Fruit fly (Drosophila melanogaster) whole organism, embryonic: ENCODE measurements around the gene CG4951.

Source experiments
- Ada2b ChIP-seq: fragments of 200-800 bp; sonication (Bioruptor generic); IDR thresholded peaks from 2 replicates; pipeline ENCODE4 v1.3.6; 2022; ENCODE audit warnings: missing biosample characterization, missing genetic modification characterization
- Adf1 ChIP-seq: fragments of 200-800 bp; sonication (Bioruptor generic); IDR thresholded peaks from 2 replicates; pipeline ENCODE4 v1.3.6; 2022; ENCODE audit warnings: missing biosample characterization, missing genetic modification characterization
- Bgb ChIP-seq: fragments of 200-800 bp; sonication (Bioruptor generic); IDR thresholded peaks from 2 replicates; pipeline ENCODE4 v1.3.6; 2022; ENCODE audit warnings: missing biosample characterization, missing genetic modification characterization; ENCODE audit not compliant: partially characterized antibody
- CG10366 ChIP-seq: fragments of 200-800 bp; sonication (Bioruptor generic); IDR thresholded peaks from 2 replicates; pipeline ENCODE4 v1.3.6; 2022; ENCODE audit warnings: missing biosample characterization, missing genetic modification characterization
- CG11085 ChIP-seq: fragments of 200-800 bp; sonication (Bioruptor generic); IDR thresholded peaks from 2 replicates; pipeline ENCODE4 v1.3.6; 2022; ENCODE audit warnings: missing biosample characterization, missing genetic modification characterization
- CG11504 ChIP-seq: fragments of 200-800 bp; sonication (Bioruptor generic); optimal IDR thresholded peaks from 3 replicates; lab custom pipeline; 2019; ENCODE audit warnings: missing biosample characterization, mild to moderate bottlenecking, missing genetic modification characterization, moderate library complexity
- CG11723 ChIP-seq: fragments of 200-800 bp; sonication (Bioruptor generic); optimal IDR thresholded peaks from 2 replicates; lab custom pipeline; 2017; ENCODE audit warnings: missing biosample characterization, mild to moderate bottlenecking, missing genetic modification characterization
- CG15514 ChIP-seq: fragments of 200-800 bp; sonication (Bioruptor generic); optimal IDR thresholded peaks from 3 replicates; lab custom pipeline; 2017; ENCODE audit warnings: missing biosample characterization, missing genetic modification characterization, mild to moderate bottlenecking, moderate library complexity, missing genetic modification reagents
- CG15696 ChIP-seq: fragments of 200-800 bp; sonication (Bioruptor generic); optimal IDR thresholded peaks from 2 replicates; lab custom pipeline; 2019; ENCODE audit warnings: missing biosample characterization, mild to moderate bottlenecking, missing genetic modification characterization, moderate library complexity
- CG2116 ChIP-seq: fragments of 200-800 bp; sonication (Bioruptor generic); optimal IDR thresholded peaks from 3 replicates; lab custom pipeline; 2018; ENCODE audit warnings: missing biosample characterization, mild to moderate bottlenecking, missing genetic modification characterization
- CG2199 ChIP-seq: fragments of 200-800 bp; sonication (Bioruptor generic); IDR thresholded peaks from 3 replicates; pipeline ENCODE4 v1.3.6; 2022; ENCODE audit warnings: missing biosample characterization, missing genetic modification characterization
- CG2889 ChIP-seq: fragments of 200-800 bp; sonication (Bioruptor generic); IDR thresholded peaks from 3 replicates; pipeline ENCODE4 v1.3.6; 2022; ENCODE audit warnings: missing biosample characterization, missing genetic modification characterization
- CG30431 ChIP-seq: fragments of 200-800 bp; sonication (Bioruptor generic); optimal IDR thresholded peaks from 2 replicates; lab custom pipeline; 2017; ENCODE audit warnings: missing biosample characterization, missing genetic modification characterization
- CG32532 ChIP-seq: fragments of 200-800 bp; sonication (Bioruptor generic); IDR thresholded peaks from 2 replicates; pipeline ENCODE4 v1.3.6; 2022; ENCODE audit warnings: missing biosample characterization, missing genetic modification characterization
- CG34224 ChIP-seq: fragments of 200-800 bp; sonication (Bioruptor generic); IDR thresholded peaks from 3 replicates; pipeline ENCODE4 v1.3.6; 2022; ENCODE audit warnings: missing biosample characterization, missing genetic modification characterization; ENCODE audit not compliant: partially characterized antibody
- CG3847 ChIP-seq: fragments of 200-800 bp; sonication (Bioruptor generic); IDR thresholded peaks from 2 replicates; pipeline ENCODE4 v1.3.6; 2022; ENCODE audit warnings: missing biosample characterization, missing genetic modification characterization
- CG43689 ChIP-seq: fragments of 200-800 bp; sonication (Bioruptor generic); IDR thresholded peaks from 2 replicates; pipeline ENCODE4 v1.3.6; 2022; ENCODE audit warnings: missing biosample characterization, missing genetic modification characterization
- CG6683 ChIP-seq: fragments of 200-800 bp; sonication (Bioruptor generic); optimal IDR thresholded peaks from 2 replicates; lab custom pipeline; 2017; ENCODE audit warnings: missing biosample characterization, mild to moderate bottlenecking, missing genetic modification characterization, missing genetic modification reagents
- CG6689 ChIP-seq: fragments of 200-800 bp; sonication (Bioruptor generic); IDR thresholded peaks from 2 replicates; pipeline ENCODE4 v1.3.6; 2022; ENCODE audit warnings: missing biosample characterization, missing genetic modification characterization
- CG8924 ChIP-seq: fragments of 200-800 bp; optimal IDR thresholded peaks from 3 replicates; lab custom pipeline; 2019; ENCODE audit warnings: missing biosample characterization, mild to moderate bottlenecking, missing genetic modification characterization, moderate library complexity
- CTCF ChIP-seq: fragments of 200-800 bp; sonication (Bioruptor generic); optimal IDR thresholded peaks from 2 replicates; lab custom pipeline; 2017; ENCODE audit warnings: missing biosample characterization, mild to moderate bottlenecking, missing genetic modification characterization, moderate library complexity
- D19A ChIP-seq: fragments of 200-800 bp; optimal IDR thresholded peaks from 3 replicates; lab custom pipeline; 2019; ENCODE audit warnings: missing biosample characterization, mild to moderate bottlenecking, missing genetic modification characterization, moderate library complexity
- Dek ChIP-seq: fragments of 200-800 bp; sonication (Bioruptor generic); optimal IDR thresholded peaks from 3 replicates; lab custom pipeline; 2019; ENCODE audit warnings: missing biosample characterization, mild to moderate bottlenecking, missing genetic modification characterization, moderate library complexity
- Dll ChIP-seq: fragments of 200-800 bp; sonication (Bioruptor generic); IDR thresholded peaks from 4 replicates; pipeline ENCODE4 v1.3.6; 2022; ENCODE audit warnings: missing biosample characterization, missing genetic modification characterization; ENCODE audit not compliant: partially characterized antibody
- ERR ChIP-seq: fragments of 200-800 bp; sonication (Bioruptor generic); optimal IDR thresholded peaks from 2 replicates; lab custom pipeline; 2016; ENCODE audit warnings: missing biosample characterization, missing genetic modification characterization
- Ets97D ChIP-seq: fragments of 200-800 bp; sonication (Bioruptor generic); optimal IDR thresholded peaks from 3 replicates; lab custom pipeline; 2016; ENCODE audit warnings: missing biosample characterization, missing genetic modification characterization
- Hey ChIP-seq: fragments of 200-800 bp; sonication (Bioruptor generic); optimal IDR thresholded peaks from 3 replicates; lab custom pipeline; 2018; ENCODE audit warnings: missing biosample characterization, mild to moderate bottlenecking, missing genetic modification characterization
- Hmr ChIP-seq: fragments of 200-800 bp; sonication (Bioruptor generic); optimal IDR thresholded peaks from 3 replicates; lab custom pipeline; 2017; ENCODE audit warnings: mild to moderate bottlenecking, missing biosample characterization, missing genetic modification reagents, missing genetic modification characterization
- Hsf ChIP-seq: fragments of 200-800 bp; sonication (Bioruptor generic); optimal IDR thresholded peaks from 3 replicates; lab custom pipeline; 2016; ENCODE audit warnings: missing biosample characterization, missing genetic modification characterization
- NC2β ChIP-seq: fragments of 200-800 bp; sonication (Bioruptor generic); optimal IDR thresholded peaks from 2 replicates; lab custom pipeline; 2016; ENCODE audit warnings: missing biosample characterization, missing genetic modification characterization
- NFAT ChIP-seq: fragments of 200-800 bp; sonication (Bioruptor generic); IDR thresholded peaks from 2 replicates; pipeline ENCODE4 v1.3.6; 2022; ENCODE audit warnings: missing biosample characterization, missing genetic modification characterization
- Neu2 ChIP-seq: fragments of 200-800 bp; sonication (Bioruptor generic); optimal IDR thresholded peaks from 3 replicates; lab custom pipeline; 2016; ENCODE audit warnings: missing biosample characterization, missing genetic modification characterization, borderline replicate concordance
- Nf-YC ChIP-seq: fragments of 200-800 bp; optimal IDR thresholded peaks from 3 replicates; lab custom pipeline; 2019; ENCODE audit warnings: missing biosample characterization, mild to moderate bottlenecking, missing genetic modification characterization, moderate library complexity
- Rfx ChIP-seq: fragments of 200-800 bp; sonication (Bioruptor generic); IDR thresholded peaks from 2 replicates; pipeline ENCODE4 v1.3.6; 2022; ENCODE audit warnings: missing biosample characterization, missing genetic modification characterization
- Scr ChIP-seq: fragments of 200-800 bp; sonication (Bioruptor generic); IDR thresholded peaks from 2 replicates; pipeline ENCODE4 v1.3.6; 2022; ENCODE audit warnings: missing biosample characterization, missing genetic modification characterization; ENCODE audit not compliant: partially characterized antibody
- Side ChIP-seq: fragments of 200-800 bp; sonication (Bioruptor generic); optimal IDR thresholded peaks from 2 replicates; lab custom pipeline; 2016; ENCODE audit warnings: missing biosample characterization, missing genetic modification characterization
- Usf ChIP-seq: fragments of 200-800 bp; sonication (Bioruptor generic); optimal IDR thresholded peaks from 2 replicates; lab custom pipeline; 2017; ENCODE audit warnings: missing genotype, missing biosample characterization, missing genetic modification characterization
- YL-1 ChIP-seq: fragments of 200-800 bp; sonication (Bioruptor generic); optimal IDR thresholded peaks from 3 replicates; lab custom pipeline; 2017; ENCODE audit warnings: missing biosample characterization, mild to moderate bottlenecking, missing genetic modification characterization
- ap ChIP-seq: fragments of 200-800 bp; sonication (Bioruptor generic); IDR thresholded peaks from 2 replicates; pipeline ENCODE4 v1.3.6; 2022; ENCODE audit warnings: missing biosample characterization, missing genetic modification characterization
- bigmax ChIP-seq: fragments of 200-800 bp; sonication (Bioruptor generic); optimal IDR thresholded peaks from 2 replicates; lab custom pipeline; 2018; ENCODE audit warnings: missing biosample characterization, mild to moderate bottlenecking, missing genetic modification characterization
- br ChIP-seq: fragments of >200 bp; optimal IDR thresholded peaks from 2 replicates; lab custom pipeline; 2017
- dmrt99B ChIP-seq: fragments of 200-800 bp; sonication (Bioruptor generic); optimal IDR thresholded peaks from 2 replicates; lab custom pipeline; 2018; ENCODE audit warnings: missing biosample characterization, mild to moderate bottlenecking, missing genetic modification characterization, moderate library complexity
- dysf ChIP-seq: fragments of 200-800 bp; sonication (Bioruptor generic); IDR thresholded peaks from 3 replicates; pipeline ENCODE4 v1.3.6; 2022; ENCODE audit warnings: missing biosample characterization, missing genetic modification characterization
- ftz-f1 ChIP-seq: fragments of 200-800 bp; sonication (Bioruptor generic); optimal IDR thresholded peaks from 2 replicates; lab custom pipeline; 2016; ENCODE audit warnings: missing biosample characterization, missing genetic modification characterization
- nerfin-1 ChIP-seq: fragments of 200-800 bp; sonication (Bioruptor generic); optimal IDR thresholded peaks from 3 replicates; lab custom pipeline; 2019; ENCODE audit warnings: missing biosample characterization, mild to moderate bottlenecking, missing genetic modification characterization, moderate library complexity
- nmo ChIP-seq: fragments of 200-800 bp; sonication (Bioruptor generic); optimal IDR thresholded peaks from 2 replicates; lab custom pipeline; 2018; ENCODE audit warnings: missing biosample characterization, mild to moderate bottlenecking, missing genetic modification characterization, moderate library complexity
- odd ChIP-seq: fragments of 200-800 bp; sonication (Bioruptor generic); optimal IDR thresholded peaks from 2 replicates; lab custom pipeline; 2017; ENCODE audit warnings: missing biosample characterization, mild to moderate bottlenecking, missing genetic modification characterization
- onecut ChIP-seq: fragments of 200-800 bp; sonication (Bioruptor generic); IDR thresholded peaks from 2 replicates; pipeline ENCODE4 v1.3.6; 2022; ENCODE audit warnings: missing biosample characterization, missing genetic modification characterization
- phol ChIP-seq: fragments of 200-800 bp; sonication (Bioruptor generic); optimal IDR thresholded peaks from 3 replicates; lab custom pipeline; 2018; ENCODE audit warnings: missing biosample characterization, mild to moderate bottlenecking, missing genetic modification characterization, moderate library complexity
- sens ChIP-seq: fragments of 200-800 bp; sonication (Bioruptor generic); peaks from one replicate; lab custom pipeline; 2016; ENCODE audit warnings: missing biosample characterization, missing genetic modification characterization
- slou ChIP-seq: fragments of 200-800 bp; sonication (Bioruptor generic); optimal IDR thresholded peaks from 3 replicates; lab custom pipeline; 2016; ENCODE audit warnings: missing biosample characterization, missing genetic modification characterization
- unc-4 ChIP-seq: fragments of 200-800 bp; sonication (Bioruptor generic); IDR thresholded peaks from 2 replicates; pipeline ENCODE4 v1.3.6; 2022; ENCODE audit warnings: missing biosample characterization, missing genetic modification characterization; ENCODE audit not compliant: partially characterized antibody
- zfh2 ChIP-seq: fragments of 200-800 bp; sonication (Bioruptor generic); optimal IDR thresholded peaks from 2 replicates; lab custom pipeline; 2016; ENCODE audit warnings: missing biosample characterization, missing genetic modification characterization

Gene CG4951

DNA sequence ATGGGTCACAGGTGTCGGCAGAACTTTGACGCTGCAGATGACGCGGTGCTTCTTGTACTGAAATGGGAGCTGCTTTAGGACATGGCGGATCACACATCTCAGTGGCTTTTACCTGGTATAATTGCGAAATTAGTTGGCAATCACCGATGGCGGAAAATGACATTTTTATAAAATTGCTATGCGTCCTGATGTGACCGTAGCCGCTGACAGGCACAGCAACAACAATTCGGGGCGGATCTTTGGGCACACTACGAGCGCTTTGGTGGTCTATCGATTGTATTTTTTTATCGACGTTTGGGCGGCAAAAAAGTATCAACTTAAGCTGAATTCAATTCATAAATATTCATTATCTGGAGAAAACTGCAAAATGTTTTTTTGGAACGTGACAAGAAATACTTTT, at the start of gene CG4951 (continued):
- TF ChIP-seq CG15696 (tag; lab: Kevin White, UChicago) (no peak), CG6683 (no peak), Scr (GFP tag; lab: Robert Waterston, UW) (peak; percentile 60), Ada2b (GFP tag; lab: Robert Waterston, UW) (no peak), Dek (tag; lab: Kevin White, UChicago) (no peak), CG2889 (no peak), ftz-f1 (no peak), Rfx (GFP tag; lab: Robert Waterston, UW) (no peak), D19A (tag; lab: Kevin White, UChicago) (no peak), bigmax (GFP tag; lab: Kevin White, UChicago) (peak; percentile 36), zfh2 (GFP tag; lab: Kevin White, UChicago) (no peak), CG43689 (GFP tag; lab: Robert Waterston, UW) (no peak), CG15514 (peak; percentile 68), ERR (GFP tag; lab: Kevin White, UChicago) (no peak), Hsf (GFP tag; lab: Kevin White, UChicago) (no peak), CG6689 (GFP tag; lab: Robert Waterston, UW) (no peak), CG10366 (no peak), dmrt99B (tag; lab: Kevin White, UChicago) (no peak), Ets97D (peak; percentile 72), slou (GFP tag; lab: Kevin White, UChicago) (no peak), br (lab: Kevin White, UChicago) (no peak), Side (no peak), CG3847 (peak; percentile 56), CTCF (GFP tag; lab: Kevin White, UChicago) (no peak), CG11723 (GFP tag; lab: Kevin White, UChicago) (no peak), Adf1 (GFP tag; lab: Robert Waterston, UW) (no peak), nerfin-1 (tag; lab: Kevin White, UChicago) (peak; percentile 19), ap (no peak), Usf (GFP tag; lab: Kevin White, UChicago) (no peak), Neu2 (no peak), Nf-YC (tag; lab: Kevin White, UChicago) (peak; percentile 1), CG8924 (tag; lab: Kevin White, UChicago) (no peak), CG34224 (GFP tag; lab: Robert Waterston, UW) (peak; percentile 57; the same call in 2 of the 3 replicates), YL-1 (GFP tag; lab: Kevin White, UChicago) (peak; percentile 26), unc-4 (peak; percentile 56), NC2β (GFP tag; lab: Kevin White, UChicago) (no peak), nmo (GFP tag; lab: Kevin White, UChicago) (peak; percentile 22), CG11085 (GFP tag; lab: Robert Waterston, UW) (no peak), Dll (GFP tag; lab: Robert Waterston, UW) (peak; percentile 62; the same call in 2 of the 4 replicates), NFAT (GFP tag; lab: Robert Waterston, UW) (no peak), CG11504 (tag; lab: Kevin White, UChicago) (no peak), CG32532 (GFP tag; lab: Robert Waterston, UW) (no peak), dysf (GFP tag; lab: Robert Waterston, UW) (no peak), onecut (GFP tag; lab: Robert Waterston, UW) (no peak), CG30431 (GFP tag; lab: Kevin White, UChicago) (no peak), odd (GFP tag; lab: Kevin White, UChicago) (no peak), Hmr (GFP tag; lab: Kevin White, UChicago) (no peak), CG2199 (GFP tag; lab: Robert Waterston, UW) (no peak), CG2116 (GFP tag; lab: Kevin White, UChicago) (peak; percentile 68), phol (tag; lab: Kevin White, UChicago) (peak; percentile 63), Bgb (peak; percentile 61), Hey (tag; lab: Kevin White, UChicago) (no peak), sens (no peak)
